Worm (Caenorhabditis elegans) whole organism, late embryonic: Measurements from ENCODE around the gene B0507.6.
"Not testable (repeated sequence)": the region's sequence is repeated elsewhere in the genome, so short reads cannot be mapped to it uniquely, and the experiment has no call there.

ENCODE experiments used
- C08G9.2 ChIP-seq: sonication (generic microtip); optimal IDR thresholded peaks from 2 replicates; lab custom pipeline; 2016; ENCODE audit warnings: mild to moderate bottlenecking, missing genetic modification characterization, moderate library complexity, missing compliant biosample characterization
- F13H6.1 ChIP-seq: sonication (generic microtip); optimal IDR thresholded peaks from 2 replicates; lab custom pipeline; 2016; ENCODE audit warnings: missing genetic modification characterization, missing compliant biosample characterization
- K09A11.1 ChIP-seq: sonication (generic microtip); optimal IDR thresholded peaks from 2 replicates; lab custom pipeline; 2017; ENCODE audit warnings: antibody characterized with exemption, mild to moderate bottlenecking, missing genetic modification characterization, missing compliant biosample characterization; ENCODE audit not compliant: insufficient read depth
- T23F11.4 ChIP-seq: fragments of 200-800 bp; sonication (Bioruptor generic); optimal IDR thresholded peaks from 2 replicates; lab custom pipeline; 2018; ENCODE audit warnings: mild to moderate bottlenecking, missing genetic modification characterization, missing compliant biosample characterization
- Y22D7AL.16 ChIP-seq: sonication (generic microtip); optimal IDR thresholded peaks from 2 replicates; lab custom pipeline; 2016; ENCODE audit warnings: missing genetic modification characterization, missing compliant biosample characterization
- ama-1 ChIP-seq: fragments of 150-350 bp; optimal IDR thresholded peaks from 2 replicates; lab custom pipeline; 2014
- ceh-14 ChIP-seq: sonication (generic microtip); optimal IDR thresholded peaks from 2 replicates; lab custom pipeline; 2016; ENCODE audit warnings: missing genotype, missing genetic modification characterization, missing compliant biosample characterization
- ceh-2 ChIP-seq: sonication (generic microtip); optimal IDR thresholded peaks from 2 replicates; lab custom pipeline; 2016; ENCODE audit warnings: missing genotype, missing genetic modification characterization, missing compliant biosample characterization
- ceh-24 ChIP-seq: sonication (generic microtip); optimal IDR thresholded peaks from 2 replicates; lab custom pipeline; 2016; ENCODE audit warnings: mild to moderate bottlenecking, missing genetic modification characterization, missing compliant biosample characterization
- ceh-34 ChIP-seq: sonication (generic microtip); optimal IDR thresholded peaks from 2 replicates; lab custom pipeline; 2016; ENCODE audit warnings: mild to moderate bottlenecking, missing genetic modification characterization, missing compliant biosample characterization
- ceh-45 ChIP-seq: fragments of 200-800 bp; sonication (Bioruptor generic); IDR thresholded peaks from 2 replicates; pipeline ENCODE4 v1.3.6; 2022; ENCODE audit warnings: missing genetic modification reagents, missing genetic modification characterization, missing compliant biosample characterization
- ceh-48 ChIP-seq: sonication (generic microtip); optimal IDR thresholded peaks from 2 replicates; lab custom pipeline; 2016; ENCODE audit warnings: missing genetic modification characterization, inconsistent platforms, missing compliant biosample characterization
- ceh-6 ChIP-seq: fragments of 200-800 bp; sonication (Bioruptor generic); optimal IDR thresholded peaks from 2 replicates; lab custom pipeline; 2018; ENCODE audit warnings: mild to moderate bottlenecking, missing genetic modification characterization, missing compliant biosample characterization
- che-1 ChIP-seq: sonication (generic microtip); optimal IDR thresholded peaks from 2 replicates; lab custom pipeline; 2016; ENCODE audit warnings: mild to moderate bottlenecking, missing genetic modification characterization, missing compliant biosample characterization
- dmd-4 ChIP-seq: sonication (generic microtip); optimal IDR thresholded peaks from 2 replicates; lab custom pipeline; 2016; ENCODE audit warnings: borderline replicate concordance, missing genetic modification characterization, missing compliant biosample characterization
- dve-1 ChIP-seq: sonication (generic microtip); optimal IDR thresholded peaks from 2 replicates; lab custom pipeline; 2017; ENCODE audit warnings: antibody characterized with exemption, mild to moderate bottlenecking, missing genetic modification characterization, missing compliant biosample characterization
- elt-2 ChIP-seq: sonication (generic microtip); optimal IDR thresholded peaks from 2 replicates; lab custom pipeline; 2016; ENCODE audit warnings: missing genetic modification reagents, missing genetic modification characterization, missing compliant biosample characterization
- eyg-1 ChIP-seq: sonication (generic microtip); optimal IDR thresholded peaks from 2 replicates; lab custom pipeline; 2016; ENCODE audit warnings: missing genotype, missing genetic modification characterization, missing compliant biosample characterization
- fkh-10 ChIP-seq: fragments of 150-350 bp; optimal IDR thresholded peaks from 2 replicates; lab custom pipeline; 2014; ENCODE audit warnings: missing biosample characterization, missing genetic modification reagents, missing genetic modification characterization
- hlh-13 ChIP-seq: fragments of 200-800 bp; sonication (Bioruptor generic); optimal IDR thresholded peaks from 2 replicates; lab custom pipeline; 2018; ENCODE audit warnings: mild to moderate bottlenecking, missing genetic modification characterization, missing compliant biosample characterization
- hlh-15 ChIP-seq: sonication (generic microtip); optimal IDR thresholded peaks from 2 replicates; lab custom pipeline; 2016; ENCODE audit warnings: missing genetic modification characterization, missing compliant biosample characterization
- hlh-30 ChIP-seq: sonication (generic microtip); optimal IDR thresholded peaks from 2 replicates; lab custom pipeline; 2017; ENCODE audit warnings: antibody characterized with exemption, missing genetic modification characterization, missing compliant biosample characterization; ENCODE audit not compliant: insufficient read depth
- hlh-6 ChIP-seq: sonication (generic microtip); optimal IDR thresholded peaks from 2 replicates; lab custom pipeline; 2016; ENCODE audit warnings: missing genotype, missing genetic modification characterization, missing compliant biosample characterization
- lin-11 ChIP-seq: fragments of 200-800 bp; sonication (Bioruptor generic); optimal IDR thresholded peaks from 2 replicates; lab custom pipeline; 2018; ENCODE audit warnings: mild to moderate bottlenecking, missing genetic modification characterization, missing compliant biosample characterization
- madf-2 ChIP-seq: sonication (generic microtip); optimal IDR thresholded peaks from 2 replicates; lab custom pipeline; 2017; ENCODE audit warnings: missing genetic modification characterization, missing compliant biosample characterization
- mec-3 ChIP-seq: sonication (generic microtip); optimal IDR thresholded peaks from 2 replicates; lab custom pipeline; 2016; ENCODE audit warnings: borderline replicate concordance, missing genetic modification characterization, missing compliant biosample characterization
- pag-3 ChIP-seq: sonication (generic microtip); optimal IDR thresholded peaks from 2 replicates; lab custom pipeline; 2016; ENCODE audit warnings: missing compliant biosample characterization, missing genetic modification characterization, borderline replicate concordance
- pha-4 ChIP-seq: fragments of 150-350 bp; optimal IDR thresholded peaks from 2 replicates; lab custom pipeline; 2018; ENCODE audit warnings: missing biosample characterization, missing genetic modification reagents, missing genetic modification characterization
- ref-2 ChIP-seq: sonication (generic microtip); optimal IDR thresholded peaks from 2 replicates; lab custom pipeline; 2016; ENCODE audit warnings: missing genetic modification characterization, missing compliant biosample characterization
- sdc-2 ChIP-seq: sonication (generic microtip); optimal IDR thresholded peaks from 2 replicates; lab custom pipeline; 2016; ENCODE audit warnings: missing genotype, missing genetic modification characterization, missing compliant biosample characterization
- sox-2 ChIP-seq: fragments of 200-800 bp; sonication (Bioruptor generic); IDR thresholded peaks from 2 replicates; pipeline ENCODE4 v1.3.6; 2022; ENCODE audit warnings: missing genetic modification reagents, missing genetic modification characterization, missing compliant biosample characterization
- syd-9 ChIP-seq: sonication (generic microtip); optimal IDR thresholded peaks from 2 replicates; lab custom pipeline; 2016; ENCODE audit warnings: mild to moderate bottlenecking, missing genetic modification characterization, moderate library complexity, missing compliant biosample characterization
- tbx-2 ChIP-seq: sonication (generic microtip); optimal IDR thresholded peaks from 2 replicates; lab custom pipeline; 2016; ENCODE audit warnings: missing genetic modification characterization, missing compliant biosample characterization
- tbx-7 ChIP-seq: sonication (generic microtip); optimal IDR thresholded peaks from 2 replicates; lab custom pipeline; 2016; ENCODE audit warnings: missing genotype, missing genetic modification characterization, missing compliant biosample characterization
- unc-42 ChIP-seq: sonication (generic microtip); optimal IDR thresholded peaks from 2 replicates; lab custom pipeline; 2016; ENCODE audit warnings: missing genotype, missing genetic modification characterization, missing compliant biosample characterization
- unc-86 ChIP-seq: sonication (generic microtip); optimal IDR thresholded peaks from 2 replicates; lab custom pipeline; 2016; ENCODE audit warnings: missing genetic modification characterization, missing compliant biosample characterization
- ztf-16 ChIP-seq: sonication (generic microtip); optimal IDR thresholded peaks from 2 replicates; lab custom pipeline; 2017; ENCODE audit warnings: missing genetic modification characterization, missing compliant biosample characterization

B0507.6 gene

DNA sequence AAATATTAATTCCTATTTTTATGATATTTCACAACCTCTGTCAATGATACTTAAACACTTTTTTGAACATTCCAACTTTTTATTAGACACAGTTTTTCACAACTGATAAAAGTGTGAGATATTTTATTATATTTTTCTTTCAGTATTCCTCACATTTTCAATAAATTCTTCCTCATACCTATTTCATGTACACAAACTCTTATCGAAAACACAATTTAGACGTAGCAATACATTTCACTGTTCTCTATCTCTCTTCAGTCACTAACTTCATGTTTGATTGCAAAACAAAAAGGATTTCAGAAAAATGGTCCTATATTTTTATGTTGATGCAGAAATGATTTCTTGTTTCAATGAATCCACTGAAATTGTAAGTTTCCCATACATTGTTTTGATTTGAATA is at the start of gene B0507.6:
Gene B0507.6 (plus strand): TSS at position 301 of the 400 bp plus-strand sequence.
- TF ChIP-seq mec-3 (tag; lab: Kevin White, UChicago) (no peak), fkh-10 (GFP tag; lab: Kevin White, UChicago) (no peak), T23F11.4 (no peak), hlh-15 (tag; lab: Kevin White, UChicago) (no peak), hlh-13 (GFP tag; lab: Kevin White, UChicago) (no peak), F13H6.1 (no peak), ceh-48 (tag; lab: Kevin White, UChicago) (no peak), syd-9 (tag; lab: Kevin White, UChicago) (no peak), pag-3 (tag; lab: Kevin White, UChicago) (no peak), ceh-6 (GFP tag; lab: Kevin White, UChicago) (no peak), ceh-2 (tag; lab: Kevin White, UChicago) (no peak), hlh-6 (no peak)

DNA sequence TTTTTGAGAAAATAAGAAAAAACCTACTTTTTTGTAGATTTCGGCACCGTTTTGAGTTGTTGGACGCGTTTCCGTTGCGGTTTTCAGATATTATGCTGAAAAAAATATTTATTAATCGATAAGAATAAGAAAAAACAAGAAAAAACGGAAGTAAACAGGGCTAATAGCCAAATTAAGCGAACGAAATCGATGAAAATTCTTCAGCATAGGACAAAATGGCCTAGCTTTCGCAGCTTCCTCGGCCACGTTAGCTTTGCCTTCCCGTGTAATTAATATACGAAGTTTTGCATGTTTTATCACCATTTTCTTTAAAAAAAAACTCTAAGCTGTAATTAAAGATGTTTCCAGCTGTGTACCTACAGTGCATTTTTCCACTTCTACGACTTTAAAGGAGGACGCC is 49.7 kb upstream of the B0507.6 start, which contains the start of gene ZC190.10:
Gene ZC190.10 (minus strand): TSS at position 101 of the 400 bp plus-strand sequence.
- not testable (repeated sequence) for TF ChIP-seq sdc-2 (tag; lab: Kevin White, UChicago); ama-1 (lab: Kevin White, UChicago); fkh-10 (GFP tag; lab: Kevin White, UChicago)

ce11 chrV:8711910-8712309 is 34.0 kb upstream of the B0507.6 start, which contains the start of gene ZC178.2:
TSS of gene ZC178.2 (minus strand) at chrV:8712010.
- TF ChIP-seq T23F11.4 (no peak), che-1 (no peak), ceh-2 (tag; lab: Kevin White, UChicago) (no peak), pha-4 (tag; lab: Kevin White, UChicago) (no peak), lin-11 (tag; lab: Kevin White, UChicago) (no peak), tbx-2 (tag; lab: Kevin White, UChicago) (no peak), madf-2 (no peak), ztf-16 (tag; lab: Kevin White, UChicago) (no peak), ceh-34 (tag; lab: Kevin White, UChicago) (no peak), ceh-14 (tag; lab: Kevin White, UChicago) (no peak), ref-2 (tag; lab: Kevin White, UChicago) (no peak), ceh-45 (GFP tag; lab: Robert Waterston, UW) (no peak), dmd-4 (tag; lab: Kevin White, UChicago) (no peak), sox-2 (GFP tag; lab: Robert Waterston, UW) (no peak), Y22D7AL.16 (tag; lab: Kevin White, UChicago) (no peak)

DNA sequence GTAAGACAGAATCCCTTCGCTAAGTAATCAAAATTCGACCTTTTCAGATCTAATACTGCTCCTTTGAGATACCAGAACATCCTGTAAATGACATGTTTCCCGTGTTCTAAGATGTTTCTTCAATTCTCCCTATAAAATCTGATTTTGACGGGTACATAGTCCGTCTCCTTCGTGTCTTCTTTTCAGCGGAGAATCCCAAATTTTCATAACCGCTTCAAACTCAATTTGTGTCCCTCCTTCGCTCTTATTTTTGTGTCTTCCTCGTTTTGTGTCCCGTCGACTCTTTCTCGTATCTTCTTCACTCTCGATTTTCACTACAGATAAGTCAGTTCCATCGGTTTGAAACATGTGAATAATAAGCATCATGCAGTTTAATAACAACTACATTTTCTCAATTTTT is 29.8 kb upstream of the B0507.6 start, which contains the start of gene glr-5:
Gene glr-5 (plus strand): TSS at position 321 of the 400 bp plus-strand sequence.
- TF ChIP-seq tbx-2 (tag; lab: Kevin White, UChicago) = no peak
- TF ChIP-seq unc-42 (tag; lab: Kevin White, UChicago) = peak; percentile 91
- TF ChIP-seq, all 69 proteins: peak for 1

- TF ChIP-seq che-1 = no peak
- no peak for TF ChIP-seq ceh-34 (tag; lab: Kevin White, UChicago)
- TF ChIP-seq hlh-30 = no peak
- no peak for TF ChIP-seq ceh-45 (GFP tag; lab: Robert Waterston, UW)
- no peak for TF ChIP-seq madf-2
- TF ChIP-seq K09A11.1 (tag; lab: Kevin White, UChicago) = no peak
- TF ChIP-seq syd-9 (tag; lab: Kevin White, UChicago) = no peak
- no peak for TF ChIP-seq ceh-24
- TF ChIP-seq C08G9.2 (tag; lab: Kevin White, UChicago) = no peak
- no peak for TF ChIP-seq lin-11 (tag; lab: Kevin White, UChicago)
- TF ChIP-seq elt-2 (tag; lab: Kevin White, UChicago) = no peak
- TF ChIP-seq unc-86 (tag; lab: Kevin White, UChicago) = no peak
- no peak for TF ChIP-seq dve-1 (tag; lab: Kevin White, UChicago)
- no peak for TF ChIP-seq Y22D7AL.16 (tag; lab: Kevin White, UChicago)
- no peak for TF ChIP-seq tbx-7 (tag; lab: Kevin White, UChicago)
- no peak for TF ChIP-seq eyg-1 (tag; lab: Kevin White, UChicago)
- TF ChIP-seq F13H6.1 = no peak
Measured at ce11 chrV:8718399-8718798, 27.6 kb upstream of the B0507.6 start.
